Worm (Caenorhabditis elegans): ENCODE results near the gene clec-49.

clec-49 gene

ce11 chrV:19751124-19751523 is at the start of gene clec-49:
clec-49 (minus strand) TSS chrV:19751226.
- no peak for TF ChIP-seq alr-1 (tag; optimal IDR thresholded peaks at IDR 0.05)
- TF ChIP-seq lin-39 (tag; optimal IDR thresholded peaks at IDR 0.05): no peak
- no peak for TF ChIP-seq C34F6.9 (tag; optimal IDR thresholded peaks at IDR 0.05)
- no peak for TF ChIP-seq nhr-21 (tag; optimal IDR thresholded peaks at IDR 0.05)
- no peak for TF ChIP-seq snpc-4 (tag; optimal IDR thresholded peaks at IDR 0.05)
- TF ChIP-seq unc-55 (GFP tag; optimal IDR thresholded peaks at IDR 0.05): no peak
- TF ChIP-seq ztf-1 (GFP tag; conservative IDR thresholded peaks at IDR 0.05): no peak
- TF ChIP-seq sma-9 (GFP tag; optimal IDR thresholded peaks at IDR 0.05): peak; percentile 15
- TF ChIP-seq sma-9 (tag; optimal IDR thresholded peaks at IDR 0.05): no peak
- TF ChIP-seq ZK546.5 (tag; optimal IDR thresholded peaks at IDR 0.05): no peak

- TF ChIP-seq nhr-10 (tag; optimal IDR thresholded peaks at IDR 0.05): no peak
Observed at ce11 chrV:19794931-19795330, 43.9 kb upstream of the clec-49 start, which contains the start of gene M162.7. M162.7 (minus strand) TSS chrV:19795031.

DNA sequence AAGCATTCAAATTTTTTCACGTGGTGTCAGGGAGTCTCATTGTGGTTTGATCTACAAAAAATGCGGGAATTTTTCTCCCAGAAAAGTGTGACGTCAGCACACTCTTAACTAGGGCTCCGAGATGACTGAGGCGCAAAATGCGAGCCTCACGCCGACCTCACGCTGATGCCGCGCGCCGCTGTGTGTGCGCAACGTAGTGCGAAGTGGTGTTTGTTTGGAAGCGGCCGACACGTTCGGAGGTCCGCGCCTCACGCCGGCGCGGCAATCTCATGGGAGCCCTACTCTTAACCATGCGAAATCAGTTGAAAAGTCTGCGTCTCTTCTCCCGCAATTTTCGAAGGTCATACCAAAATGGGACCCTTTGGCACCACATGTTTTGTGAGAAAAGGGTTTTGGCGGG is 39.2 kb upstream of the clec-49 start:
- TF ChIP-seq nhr-129 (tag; optimal IDR thresholded peaks at IDR 0.05): no peak
- no peak for TF ChIP-seq fos-1 (tag; optimal IDR thresholded peaks at IDR 0.05)
- no peak for TF ChIP-seq unc-62 (GFP tag; optimal IDR thresholded peaks at IDR 0.05)
- no peak for TF ChIP-seq crh-2 (tag; optimal IDR thresholded peaks at IDR 0.05)
- no peak for TF ChIP-seq Y55F3AM.14 (GFP tag; optimal IDR thresholded peaks at IDR 0.05)
- no peak for TF ChIP-seq ceh-82 (tag; optimal IDR thresholded peaks at IDR 0.05)

- TF ChIP-seq fos-1 (tag; optimal IDR thresholded peaks at IDR 0.05) (peak; percentile 72), zag-1 (tag; optimal IDR thresholded peaks at IDR 0.05) (no peak)
Observed at ce11 chrV:19788360-19788759, 37.3 kb upstream of the clec-49 start, which contains the start of gene clec-258. clec-258 (plus strand) TSS chrV:19788440.

DNA sequence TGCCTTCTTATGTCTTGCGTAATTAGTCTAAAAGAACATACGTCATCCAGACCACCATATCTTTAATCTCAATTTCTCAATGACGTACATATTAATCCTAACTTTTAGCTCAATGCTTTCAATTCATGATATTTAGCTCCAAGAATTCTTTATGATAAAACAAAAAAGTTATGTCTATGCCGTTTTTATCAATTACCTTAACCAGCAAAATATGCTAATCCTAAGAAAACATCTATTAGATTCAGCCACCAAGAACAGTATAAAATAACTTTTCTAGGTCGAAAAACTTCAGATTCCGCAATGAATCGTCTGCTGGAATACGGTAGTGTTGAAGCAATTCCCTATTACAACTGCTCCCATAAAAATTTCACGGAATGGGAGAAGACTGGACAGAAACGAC is 32.8 kb upstream of the clec-49 start, which contains the start of gene srt-45:
TSS of gene srt-45 (plus strand) at position 301 of the 400 bp plus-strand sequence.
- TF ChIP-seq snpc-4 (tag; optimal IDR thresholded peaks at IDR 0.05): no peak
- no peak for TF ChIP-seq nhr-11 (tag; optimal IDR thresholded peaks at IDR 0.05)
- no peak for TF ChIP-seq nhr-10 (tag; optimal IDR thresholded peaks at IDR 0.05)

- TF ChIP-seq nhr-237 (tag; optimal IDR thresholded peaks at IDR 0.05) (no peak), egl-27 (tag; optimal IDR thresholded peaks at IDR 0.05) (no peak), elt-3 (tag; optimal IDR thresholded peaks at IDR 0.05) (no peak)
Observed at ce11 chrV:19779220-19779619, 28.2 kb upstream of the clec-49 start.

ce11 chrV:19778608-19779007 is 27.6 kb upstream of the clec-49 start, which contains the start of gene fbxa-194:
fbxa-194 (minus strand) TSS chrV:19778708.
- TF ChIP-seq nhr-11 (tag; optimal IDR thresholded peaks at IDR 0.05) (no peak), elt-1 (tag; optimal IDR thresholded peaks at IDR 0.05) (no peak), mab-5 (tag; optimal IDR thresholded peaks at IDR 0.05) (no peak), snpc-4 (tag; optimal IDR thresholded peaks at IDR 0.05) (no peak), nhr-25 (tag; optimal IDR thresholded peaks at IDR 0.05) (no peak), nhr-237 (tag; optimal IDR thresholded peaks at IDR 0.05) (no peak), ceh-82 (tag; optimal IDR thresholded peaks at IDR 0.05) (no peak), lsy-2 (tag; optimal IDR thresholded peaks at IDR 0.05) (no peak), nhr-21 (tag; optimal IDR thresholded peaks at IDR 0.05) (no peak), F13H6.1 (tag; optimal IDR thresholded peaks at IDR 0.05) (no peak), nhr-23 (tag; optimal IDR thresholded peaks at IDR 0.05) (no peak), nhr-129 (tag; optimal IDR thresholded peaks at IDR 0.05) (no peak), sma-9 (GFP tag; optimal IDR thresholded peaks at IDR 0.05) (no peak), sma-9 (tag; optimal IDR thresholded peaks at IDR 0.05) (no peak), nhr-10 (tag; optimal IDR thresholded peaks at IDR 0.05) (no peak), ZK546.5 (tag; optimal IDR thresholded peaks at IDR 0.05) (no peak), lin-39 (tag; optimal IDR thresholded peaks at IDR 0.05) (no peak), ztf-4 (tag; optimal IDR thresholded peaks at IDR 0.05) (no peak)

ce11 chrV:19777227-19777626 is 26.2 kb upstream of the clec-49 start, which contains the start of gene fbxa-118:
fbxa-118 (minus strand) TSS chrV:19777327.
- no peak for TF ChIP-seq ceh-16 (tag; optimal IDR thresholded peaks at IDR 0.05)
- TF ChIP-seq elt-3 (tag; optimal IDR thresholded peaks at IDR 0.05): no peak
- no peak for TF ChIP-seq alr-1 (tag; optimal IDR thresholded peaks at IDR 0.05)
- TF ChIP-seq sma-3 (GFP tag; optimal IDR thresholded peaks at IDR 0.05): no peak
- TF ChIP-seq lin-13 (GFP tag; optimal IDR thresholded peaks at IDR 0.05): no peak
- TF ChIP-seq F13H6.1 (tag; optimal IDR thresholded peaks at IDR 0.05): no peak
- no peak for TF ChIP-seq lin-11 (tag; optimal IDR thresholded peaks at IDR 0.05)
- no peak for TF ChIP-seq unc-39 (tag; optimal IDR thresholded peaks at IDR 0.05)
- TF ChIP-seq skn-1 (tag; optimal IDR thresholded peaks at IDR 0.05): no peak
- TF ChIP-seq nhr-23 (tag; optimal IDR thresholded peaks at IDR 0.05): no peak
- no peak for TF ChIP-seq aly-2 (tag; optimal IDR thresholded peaks at IDR 0.05)
- no peak for TF ChIP-seq ztf-1 (GFP tag; conservative IDR thresholded peaks at IDR 0.05)
- TF ChIP-seq mbf-1 (tag; optimal IDR thresholded peaks at IDR 0.05): no peak
- TF ChIP-seq gmeb-1 (tag; optimal IDR thresholded peaks at IDR 0.05): no peak
- TF ChIP-seq snpc-4 (tag; optimal IDR thresholded peaks at IDR 0.05): no peak
- TF ChIP-seq mdl-1 (tag; optimal IDR thresholded peaks at IDR 0.05): no peak
- no peak for TF ChIP-seq nhr-12 (tag; optimal IDR thresholded peaks at IDR 0.05)

Measured in whole organism, L2 larva.